Fruit fly (Drosophila melanogaster) whole organism, embryonic: ENCODE measurements around the gene CG14452.

Experiments used
- Antp ChIP-seq: fragments of 200-800 bp; sonication (Bioruptor generic); optimal IDR thresholded peaks from 3 replicates; lab custom pipeline; 2016; ENCODE audit warnings: missing biosample characterization, missing genetic modification characterization
- CG18476 ChIP-seq: fragments of 200-800 bp; sonication (Bioruptor generic); optimal IDR thresholded peaks from 2 replicates; lab custom pipeline; 2016; ENCODE audit warnings: missing biosample characterization, mild to moderate bottlenecking, missing genetic modification characterization
- CG7928 ChIP-seq: fragments of 200-800 bp; sonication (Bioruptor generic); optimal IDR thresholded peaks from 2 replicates; lab custom pipeline; 2017; ENCODE audit warnings: missing biosample characterization, mild to moderate bottlenecking, missing genetic modification characterization
- ase ChIP-seq: fragments of 200-800 bp; sonication (Bioruptor generic); IDR thresholded peaks from 3 replicates; pipeline ENCODE4 v1.3.6; 2022; ENCODE audit warnings: missing biosample characterization, missing genetic modification characterization
- bowl ChIP-seq: fragments of 200-800 bp; sonication (Bioruptor generic); IDR thresholded peaks from 2 replicates; pipeline ENCODE4 v1.3.6; 2022; ENCODE audit warnings: missing biosample characterization, missing genetic modification characterization
- grn ChIP-seq: fragments of 200-800 bp; sonication (Bioruptor generic); optimal IDR thresholded peaks from 3 replicates; lab custom pipeline; 2017; ENCODE audit warnings: missing biosample characterization, missing genetic modification characterization
- hbn ChIP-seq: fragments of 200-800 bp; sonication (Bioruptor generic); IDR thresholded peaks from 2 replicates; pipeline ENCODE4 v1.3.6; 2022; ENCODE audit warnings: missing biosample characterization, missing genetic modification characterization; ENCODE audit not compliant: partially characterized antibody
- sna ChIP-seq: fragments of 200-800 bp; sonication (Bioruptor generic); IDR thresholded peaks from 2 replicates; pipeline ENCODE4 v1.3.6; 2022; ENCODE audit warnings: missing biosample characterization, missing genetic modification characterization; ENCODE audit not compliant: partially characterized antibody

- TF ChIP-seq hbn (GFP tag; lab: Robert Waterston, UW) (no peak), ase (GFP tag; lab: Robert Waterston, UW) (no peak), grn (no peak), CG18476 (no peak), CG7928 (GFP tag; lab: Kevin White, UChicago) (no peak), sna (no peak), bowl (GFP tag; lab: Robert Waterston, UW) (no peak), Antp (GFP tag; lab: Kevin White, UChicago) (no peak)
Observed at dm6 chr3L:22742945-22743582, 47.3 kb downstream of the CG14452 start.
